Worm (Caenorhabditis elegans) whole organism, mixed stage, embryonic: ENCODE results near the gene srr-6.

ENCODE experiments used
- bed-3 ChIP-seq: fragments of 200-800 bp; sonication (Bioruptor generic); optimal IDR thresholded peaks from 3 replicates; lab custom pipeline; 2018; ENCODE audit warnings: mild to moderate bottlenecking, missing genetic modification characterization, moderate library complexity, missing compliant biosample characterization
- nhr-12 ChIP-seq: fragments of 150-350 bp; optimal IDR thresholded peaks from 2 replicates; lab custom pipeline; 2014; ENCODE audit warnings: missing biosample characterization, missing genetic modification characterization
- nhr-28 ChIP-seq: fragments of 150-350 bp; optimal IDR thresholded peaks from 2 replicates; lab custom pipeline; 2014; ENCODE audit warnings: missing biosample characterization, missing genetic modification characterization
- snpc-4 ChIP-seq: fragments of 150-350 bp; optimal IDR thresholded peaks from 2 replicates; lab custom pipeline; 2014; ENCODE audit warnings: missing biosample characterization, missing genetic modification characterization
- ztf-11 ChIP-seq: fragments of 150-350 bp; optimal IDR thresholded peaks from 2 replicates; lab custom pipeline; 2014; ENCODE audit warnings: missing biosample characterization, missing genetic modification characterization

- TF ChIP-seq snpc-4 (tag; lab: Kevin White, UChicago) (no peak), nhr-28 (no peak), bed-3 (GFP tag; lab: Kevin White, UChicago) (no peak), nhr-12 (tag; lab: Kevin White, UChicago) (no peak), ztf-11 (tag; lab: Kevin White, UChicago) (no peak)
Measured at ce11 chrV:5032176-5032575, 19.6 kb downstream of the srr-6 start.
